Fruit fly (Drosophila melanogaster) whole organism: Measurements from ENCODE around the gene CG11345.

Experiments
- CG8478 ChIP-seq: fragments of >200 bp; optimal IDR thresholded peaks from 2 replicates; lab custom pipeline; 2018; ENCODE audit warnings: inconsistent platforms
- Dll ChIP-seq: fragments of >200 bp; optimal IDR thresholded peaks from 2 replicates; lab custom pipeline; 2017
- EcR ChIP-seq, 2 experiments: fragments of >200 bp; optimal IDR thresholded peaks; 2 replicates each; lab custom pipeline; 2017; ENCODE audit warnings: missing biosample characterization in 2 of 2, missing genetic modification characterization in 2 of 2, missing genetic modification reagents in 2 of 2
- pan ChIP-seq: fragments of >200 bp; optimal IDR thresholded peaks from 2 replicates; lab custom pipeline; 2017
- psq ChIP-seq: fragments of >200 bp; optimal IDR thresholded peaks from 2 replicates; lab custom pipeline; 2017
- usp ChIP-seq: fragments of >200 bp; optimal IDR thresholded peaks from 2 replicates; lab custom pipeline; 2017; ENCODE audit warnings: missing biosample characterization, missing genetic modification characterization, mixed read lengths

The CG11345 gene

DNA sequence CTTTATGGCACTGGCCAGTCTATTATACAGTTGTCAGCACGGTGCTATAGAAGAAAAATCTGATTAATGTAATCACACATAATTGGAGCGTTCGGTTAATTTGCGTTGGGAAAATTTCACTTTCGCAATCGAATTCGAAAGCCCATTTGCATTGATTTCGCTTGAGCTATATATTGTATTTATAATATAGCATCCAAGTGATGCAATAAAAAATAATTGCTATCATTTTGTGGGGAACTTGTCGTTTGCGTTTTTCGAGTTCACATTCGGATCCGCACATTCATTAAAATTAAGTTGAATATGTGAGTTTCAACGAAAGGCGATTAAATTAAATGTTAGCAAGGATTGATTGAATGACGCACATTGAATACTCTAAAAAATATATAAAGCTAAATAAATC, 40.9 kb downstream of the CG11345 start:
- TF ChIP-seq EcR (GFP tag; optimal IDR thresholded peaks at IDR 0.05; lab: Kevin White, UChicago) (no peak), Dll (lab: Kevin White, UChicago) (no peak), CG8478 (lab: Kevin White, UChicago) (no peak)

DNA sequence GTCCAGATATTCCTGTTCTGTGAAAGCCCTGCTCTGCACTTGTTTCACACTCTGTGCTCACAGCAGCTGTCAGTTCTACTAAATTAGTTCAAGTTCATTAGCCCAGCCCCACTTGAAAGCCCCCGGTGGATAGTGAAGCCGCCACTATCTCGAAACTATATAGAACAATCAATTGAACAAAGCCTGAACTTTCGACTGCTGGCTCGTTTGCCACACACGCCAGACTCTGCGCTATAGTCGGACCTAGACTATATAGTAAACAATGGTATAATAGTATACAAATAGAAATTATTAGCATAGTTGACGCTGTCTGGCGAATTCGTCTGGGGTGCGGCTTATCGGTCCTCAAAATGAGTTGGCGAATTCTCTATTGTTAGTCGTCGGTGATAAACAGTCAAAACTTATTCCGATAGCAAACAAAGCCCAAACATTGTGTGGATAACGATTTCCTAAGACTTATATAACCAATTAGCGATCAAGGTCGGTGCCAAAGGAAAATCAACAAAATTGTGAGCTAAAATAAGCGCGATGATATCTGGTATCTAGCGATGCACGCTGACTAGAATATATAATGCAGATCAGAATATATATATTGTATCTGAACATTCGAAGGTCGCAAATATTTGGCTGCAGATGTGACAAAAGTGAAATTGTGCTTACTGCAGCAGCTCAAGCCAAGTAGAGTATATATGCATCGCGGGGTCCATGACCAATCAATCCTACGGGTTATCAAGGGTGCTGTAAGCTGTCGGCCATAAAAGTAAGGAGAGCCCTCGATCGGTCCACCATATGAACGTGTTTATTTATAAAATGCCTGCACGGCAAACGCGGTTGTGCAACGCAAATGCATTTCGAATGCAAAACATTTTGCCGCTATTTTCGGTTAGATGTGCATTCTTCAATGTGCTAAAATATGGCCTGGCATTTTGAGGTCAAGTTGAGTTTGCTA, 42.4 kb downstream of the CG11345 start:
- TF ChIP-seq EcR (GFP tag; optimal IDR thresholded peaks at IDR 0.05; lab: Kevin White, UChicago) (peak in 1 of 2 experiments; percentile 36), Dll (lab: Kevin White, UChicago) (no peak), CG8478 (lab: Kevin White, UChicago) (no peak), usp (GFP tag; lab: Kevin White, UChicago) (no peak), pan (no peak)

DNA sequence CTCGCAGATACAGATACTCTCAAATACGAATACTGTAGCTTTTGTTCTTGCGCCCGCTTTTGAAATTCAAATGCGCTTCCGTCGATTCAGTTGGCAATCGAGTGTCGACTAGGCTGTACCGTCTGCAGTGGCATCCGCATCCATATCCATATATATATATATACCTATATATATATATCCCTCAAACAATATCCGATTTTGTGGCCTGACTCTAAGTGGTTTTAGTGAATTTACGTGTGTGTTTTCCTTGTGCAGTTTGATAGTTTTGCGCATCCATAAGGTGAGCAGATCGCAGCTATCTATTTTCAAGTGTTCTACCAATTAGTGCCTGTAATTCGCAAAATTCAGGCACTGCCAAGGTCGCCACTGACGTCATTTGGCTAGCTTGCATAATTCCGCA, 43.4 kb downstream of the CG11345 start:
- TF ChIP-seq pan (no peak), CG8478 (lab: Kevin White, UChicago) (no peak), psq (lab: Kevin White, UChicago) (no peak), Dll (lab: Kevin White, UChicago) (no peak), usp (GFP tag; lab: Kevin White, UChicago) (no peak), EcR (GFP tag; optimal IDR thresholded peaks at IDR 0.05; lab: Kevin White, UChicago) (no peak)

DNA sequence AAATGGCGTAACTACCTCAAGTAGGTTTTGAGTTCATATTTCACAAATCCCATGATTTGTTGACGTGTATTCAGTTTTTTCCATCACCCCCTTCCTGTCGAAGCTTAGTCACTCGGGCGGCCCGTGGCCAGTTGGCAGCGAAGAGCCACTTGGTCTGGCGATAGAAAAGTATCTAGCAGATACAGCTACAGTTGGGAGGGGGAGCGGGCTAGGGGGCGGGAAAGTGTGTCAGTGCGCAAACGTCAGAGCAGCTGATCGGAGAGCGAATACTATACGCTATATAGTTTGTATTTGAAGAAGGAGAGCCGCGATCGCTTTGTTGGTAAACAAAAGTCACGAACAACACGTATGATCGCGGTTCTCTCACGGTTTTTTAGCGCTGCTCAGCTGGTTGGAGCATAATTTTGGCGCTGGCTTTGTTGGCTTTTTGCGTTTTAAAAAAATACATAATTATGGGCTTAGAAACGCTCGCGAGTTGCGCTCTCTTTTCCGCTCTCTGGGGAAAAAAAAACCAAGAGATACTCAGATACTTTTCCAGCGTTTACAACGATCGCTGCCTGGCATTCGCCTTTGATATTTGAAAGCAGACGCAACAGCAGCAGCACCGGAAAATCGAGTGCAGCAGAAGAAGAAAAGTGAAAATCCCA, 44.0 kb downstream of the CG11345 start:
- TF ChIP-seq EcR (GFP tag; optimal IDR thresholded peaks at IDR 0.05; lab: Kevin White, UChicago) = no peak
- peak; percentile 61 for TF ChIP-seq Dll (lab: Kevin White, UChicago)

DNA sequence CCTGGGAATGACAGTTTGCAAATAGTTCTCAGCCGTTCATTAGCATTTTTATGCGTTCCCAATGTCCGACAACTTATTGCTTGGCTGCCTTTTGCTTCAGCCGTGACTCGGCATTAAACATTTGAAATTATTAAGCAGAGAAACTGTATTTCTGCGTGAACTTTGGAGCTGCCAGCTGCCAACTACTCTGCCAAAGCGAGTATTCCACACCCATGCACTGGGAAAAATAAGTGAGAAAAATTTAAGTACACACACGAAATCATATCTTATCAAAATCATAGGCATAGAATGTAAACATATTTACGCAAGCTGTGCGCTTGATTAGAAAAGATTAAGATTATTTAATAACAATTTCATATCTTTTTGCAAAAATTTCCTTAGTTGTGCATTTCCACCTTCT, 45.0 kb downstream of the CG11345 start:
- TF ChIP-seq psq (lab: Kevin White, UChicago) (no peak), Dll (lab: Kevin White, UChicago) (no peak), usp (GFP tag; lab: Kevin White, UChicago) (no peak), pan (no peak), CG8478 (lab: Kevin White, UChicago) (no peak), EcR (GFP tag; optimal IDR thresholded peaks at IDR 0.05; lab: Kevin White, UChicago) (no peak)

DNA sequence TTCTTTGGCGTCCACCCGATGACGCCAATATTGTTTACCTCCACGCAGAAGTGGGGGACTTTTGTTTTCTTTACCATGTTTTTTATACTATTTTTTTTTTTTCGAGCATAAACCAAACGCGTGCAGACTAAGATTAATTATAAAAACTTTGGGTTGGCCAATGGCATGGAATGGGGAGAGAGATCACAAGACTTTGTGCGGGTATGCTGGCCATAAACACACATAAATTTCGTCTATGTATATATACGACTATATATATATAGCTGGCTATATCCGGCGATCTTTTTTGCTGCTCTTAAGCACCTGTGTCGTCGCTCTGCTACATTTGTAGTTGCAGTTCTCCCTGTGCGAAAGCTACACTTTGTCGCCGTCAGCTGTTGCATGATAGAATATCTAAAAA, 46.0 kb downstream of the CG11345 start:
- TF ChIP-seq CG8478 (lab: Kevin White, UChicago) (no peak), usp (GFP tag; lab: Kevin White, UChicago) (no peak)

DNA sequence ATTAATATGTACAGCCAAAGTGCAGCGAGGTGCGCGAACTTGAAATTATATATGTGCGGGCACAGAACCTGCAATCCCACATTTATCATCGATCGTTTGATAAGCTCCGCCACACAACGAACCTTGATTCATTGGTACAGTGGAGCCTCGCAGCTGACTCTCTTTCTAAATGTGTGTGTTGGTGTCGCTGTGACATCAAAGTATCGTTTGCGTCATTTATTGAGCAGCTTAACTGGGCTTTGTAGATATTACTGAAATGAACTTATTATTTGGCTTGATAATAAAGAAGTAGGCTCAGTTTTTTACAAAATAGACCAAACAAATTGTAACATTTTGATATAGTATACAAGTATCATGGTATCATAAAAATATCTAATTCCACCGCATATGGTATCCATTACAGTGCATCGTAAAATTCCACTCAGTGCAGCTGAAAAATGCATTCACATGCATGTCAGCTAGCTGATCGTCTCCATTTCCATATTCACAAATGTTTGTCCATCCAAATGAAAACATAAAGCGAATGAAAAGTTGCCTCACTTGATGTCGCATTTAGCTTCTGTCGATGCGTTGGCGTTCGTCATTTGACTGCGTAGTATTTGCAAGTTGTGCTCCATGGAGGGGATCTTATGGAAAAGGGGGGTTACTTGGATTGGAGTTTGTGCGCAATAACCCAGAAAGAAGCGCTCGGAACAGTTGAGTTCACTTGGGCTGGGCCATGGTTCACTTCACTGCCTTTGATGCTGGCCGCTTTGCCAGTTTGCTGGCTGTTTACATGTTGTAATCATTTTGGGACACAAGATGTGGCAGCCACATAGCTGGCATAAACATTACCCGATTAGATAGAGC, 46.7 kb downstream of the CG11345 start:
- no peak for TF ChIP-seq usp (GFP tag; lab: Kevin White, UChicago)

DNA sequence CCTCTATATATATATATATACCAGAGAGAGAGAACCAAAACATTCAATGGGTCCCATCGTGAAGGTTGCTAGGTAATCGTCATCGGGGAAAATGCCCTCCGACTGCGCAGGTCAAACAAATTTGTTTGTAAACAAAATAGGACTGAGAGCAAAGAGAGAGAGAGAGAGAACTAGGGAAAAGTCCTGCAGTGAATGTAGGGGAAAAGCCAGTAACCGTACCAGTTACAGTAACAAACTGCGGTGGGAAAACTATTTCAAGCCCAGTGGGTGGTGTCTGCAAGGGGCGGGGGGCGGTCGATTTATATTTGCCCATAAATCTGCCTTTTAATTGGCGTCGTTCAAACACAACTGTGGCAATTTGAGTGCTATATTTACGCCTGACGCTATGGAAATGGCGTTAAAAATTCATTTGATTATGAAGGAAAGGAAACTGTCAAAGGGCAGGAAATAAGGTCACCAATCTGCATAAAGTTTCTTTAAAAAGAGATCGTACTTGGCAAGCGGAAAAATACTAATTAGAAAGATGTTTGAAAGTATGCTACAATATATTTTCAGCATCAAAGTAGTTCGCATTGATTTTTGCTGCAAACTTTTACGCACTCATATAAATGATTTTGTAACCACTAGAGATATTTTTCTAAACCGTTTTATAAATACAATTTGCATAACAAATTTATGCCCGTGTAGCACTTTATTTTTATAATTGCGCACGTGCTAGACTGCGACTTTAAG, 47.9 kb downstream of the CG11345 start:
- TF ChIP-seq Dll (lab: Kevin White, UChicago) (no peak), EcR (GFP tag; optimal IDR thresholded peaks at IDR 0.05; lab: Kevin White, UChicago) (no peak), pan (no peak), usp (GFP tag; lab: Kevin White, UChicago) (no peak), psq (lab: Kevin White, UChicago) (no peak), CG8478 (lab: Kevin White, UChicago) (no peak)

DNA sequence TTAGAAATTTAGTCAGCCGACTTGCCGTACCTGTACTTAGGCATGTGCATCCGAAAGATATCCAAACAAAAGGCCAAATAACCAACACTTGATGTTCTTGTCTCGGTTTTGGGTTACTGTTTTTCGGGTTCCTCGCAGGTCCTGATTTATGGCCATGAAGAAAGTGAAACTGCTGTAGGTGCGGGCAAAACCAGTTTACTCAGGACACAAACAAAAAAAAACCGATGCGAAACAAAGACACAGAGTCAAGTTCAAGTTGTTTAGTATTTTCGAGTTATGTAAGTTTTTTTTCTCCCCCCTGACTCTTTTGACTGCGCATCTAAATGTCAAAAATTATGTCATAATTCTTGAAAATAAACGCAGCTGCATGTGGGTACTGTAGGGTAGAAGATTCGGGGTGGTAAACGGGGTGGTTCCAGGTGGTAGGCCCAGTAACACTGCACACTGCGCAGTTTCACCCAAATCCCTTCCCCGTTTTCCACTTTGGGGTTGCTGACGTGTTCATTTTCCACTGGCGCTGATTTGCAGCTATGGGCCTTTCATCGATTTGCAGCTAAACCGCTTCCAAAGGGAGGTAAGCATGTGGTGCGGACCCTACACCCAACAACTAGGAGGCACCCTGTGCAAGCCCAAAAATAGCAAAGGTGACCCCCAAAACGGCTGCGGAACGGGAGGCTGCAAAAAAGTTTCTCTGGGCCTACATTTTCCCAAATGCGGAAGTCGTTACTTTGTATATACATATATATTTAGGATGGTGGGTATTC, 48.6 kb downstream of the CG11345 start:
- TF ChIP-seq CG8478 (lab: Kevin White, UChicago) (no peak), pan (no peak), usp (GFP tag; lab: Kevin White, UChicago) (no peak), Dll (lab: Kevin White, UChicago) (no peak), psq (lab: Kevin White, UChicago) (no peak), EcR (GFP tag; optimal IDR thresholded peaks at IDR 0.05; lab: Kevin White, UChicago) (no peak)

DNA sequence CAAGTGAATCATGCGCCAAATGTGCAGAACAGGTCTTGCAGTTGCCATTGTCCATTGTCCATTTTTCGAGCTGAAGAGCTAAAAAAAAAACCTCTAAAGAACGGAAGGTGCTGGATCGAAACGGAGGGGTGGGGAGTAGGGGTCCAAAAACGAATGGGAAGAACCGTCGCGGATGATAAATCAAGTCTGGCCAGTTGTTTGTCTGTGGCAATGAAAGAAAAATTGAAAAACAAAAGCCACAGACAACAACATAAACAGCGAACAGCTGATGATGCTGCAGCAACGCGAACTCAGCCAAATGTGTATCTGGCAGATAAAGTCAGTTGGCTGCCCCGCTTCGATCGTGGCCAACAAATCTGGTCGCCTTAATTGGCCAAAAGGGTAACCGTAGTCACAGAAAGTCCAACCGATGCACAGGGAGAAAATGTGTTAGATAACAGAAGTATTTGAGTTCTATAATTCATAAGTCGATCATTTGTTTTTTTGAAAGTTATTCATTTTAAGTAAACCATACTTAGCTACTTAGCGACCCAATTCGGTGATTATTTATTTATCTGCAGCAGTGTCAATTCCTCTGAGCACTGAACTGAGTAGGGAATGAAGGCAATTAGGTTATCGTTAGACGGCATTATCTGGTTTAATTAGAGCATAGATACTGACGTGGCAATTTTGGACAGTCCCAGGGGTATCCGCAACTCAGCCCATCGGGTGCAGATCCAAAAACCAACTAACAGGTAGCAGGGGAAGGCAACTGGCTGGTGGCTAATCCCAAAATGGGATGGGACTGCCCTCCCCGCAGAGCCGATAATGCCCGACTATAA, 49.4 kb downstream of the CG11345 start:
- no peak for TF ChIP-seq Dll (lab: Kevin White, UChicago)
- TF ChIP-seq EcR (GFP tag; optimal IDR thresholded peaks at IDR 0.05; lab: Kevin White, UChicago) = no peak
- no peak for TF ChIP-seq CG8478 (lab: Kevin White, UChicago)
- TF ChIP-seq psq (lab: Kevin White, UChicago) = no peak
- no peak for TF ChIP-seq pan
- TF ChIP-seq usp (GFP tag; lab: Kevin White, UChicago) = no peak
